Worm (Caenorhabditis elegans): Measurements from ENCODE around the gene K05F1.13.

ce11 chrII:5810230-5810629 is 21.3 kb downstream of the K05F1.13 start, which contains the start of the genes msp-64 and ZK1248.5:
- no peak for TF ChIP-seq ZK546.5 (tag; optimal IDR thresholded peaks at IDR 0.05)
- TF ChIP-seq egl-27 (tag; optimal IDR thresholded peaks at IDR 0.05), result no peak
- TF ChIP-seq peb-1 (tag; optimal IDR thresholded peaks at IDR 0.05), result no peak
- no peak for TF ChIP-seq nhr-11 (tag; optimal IDR thresholded peaks at IDR 0.05)
- TF ChIP-seq elt-3 (tag; optimal IDR thresholded peaks at IDR 0.05), result no peak
- no peak for TF ChIP-seq nhr-6 (tag; optimal IDR thresholded peaks at IDR 0.05)
- TF ChIP-seq R02D3.7 (tag; optimal IDR thresholded peaks at IDR 0.05), result no peak
- TF ChIP-seq ceh-16 (tag; optimal IDR thresholded peaks at IDR 0.05), result no peak
- no peak for TF ChIP-seq nhr-23 (tag; optimal IDR thresholded peaks at IDR 0.05)
- no peak for TF ChIP-seq elt-1 (tag; optimal IDR thresholded peaks at IDR 0.05)
- TF ChIP-seq lin-11 (tag; optimal IDR thresholded peaks at IDR 0.05), result no peak
- TF ChIP-seq unc-39 (tag; optimal IDR thresholded peaks at IDR 0.05), result no peak
- no peak for TF ChIP-seq mbf-1 (tag; optimal IDR thresholded peaks at IDR 0.05)
